Fruit fly (Drosophila melanogaster) whole organism, wandering third instar larva: ENCODE results near the gene CG32650.
A peak's percentile ranks its signal among the peaks of the same experiment; 100 is the strongest.

Source experiments
- Abd-B ChIP-seq: fragments of >200 bp; optimal IDR thresholded peaks from 2 replicates; lab custom pipeline; 2017; ENCODE audit warnings: missing biosample characterization, missing genetic modification characterization
- CG32264 ChIP-seq: fragments of 200-800 bp; sonication (Bioruptor generic); optimal IDR thresholded peaks from 2 replicates; lab custom pipeline; 2016; ENCODE audit warnings: missing biosample characterization, missing genetic modification characterization
- CG9705 ChIP-seq: fragments of 200-800 bp; sonication (Bioruptor generic); optimal IDR thresholded peaks from 2 replicates; lab custom pipeline; 2018; ENCODE audit warnings: missing biosample characterization, mild to moderate bottlenecking, missing genetic modification characterization
- CrebA ChIP-seq: fragments of 200-800 bp; sonication (Bioruptor generic); optimal IDR thresholded peaks from 2 replicates; lab custom pipeline; 2016; ENCODE audit warnings: missing biosample characterization, mild to moderate bottlenecking, missing genetic modification characterization, borderline replicate concordance
- Dif ChIP-seq: fragments of 200-275, 200-300 bp; sonication (Bioruptor generic); optimal IDR thresholded peaks from 2 replicates; lab custom pipeline; 2018; ENCODE audit warnings: missing biosample characterization, missing genetic modification characterization; ENCODE audit not compliant: partially characterized antibody
- GATAd ChIP-seq: sonication (Bioruptor generic); optimal IDR thresholded peaks from 2 replicates; lab custom pipeline; 2016; ENCODE audit warnings: missing biosample characterization, missing genetic modification characterization
- HLH106 ChIP-seq: fragments of 200-800 bp; optimal IDR thresholded peaks from 3 replicates; lab custom pipeline; 2019; ENCODE audit warnings: missing biosample characterization, mild to moderate bottlenecking, missing genetic modification characterization, moderate library complexity
- Hnf4 ChIP-seq: fragments of 200-800 bp; sonication (Bioruptor generic); optimal IDR thresholded peaks from 2 replicates; lab custom pipeline; 2016; ENCODE audit warnings: missing biosample characterization, mild to moderate bottlenecking, missing genetic modification characterization
- Hr78 ChIP-seq: fragments of >200 bp; optimal IDR thresholded peaks from 2 replicates; lab custom pipeline; 2017; ENCODE audit warnings: missing biosample characterization, missing genetic modification characterization
- Hr83 ChIP-seq: fragments of 200-300 bp; sonication (Bioruptor generic); optimal IDR thresholded peaks from 2 replicates; lab custom pipeline; 2016; ENCODE audit warnings: missing biosample characterization, mild to moderate bottlenecking, missing genetic modification characterization, moderate library complexity; ENCODE audit not compliant: poor library complexity, severe bottlenecking
- Jra ChIP-seq: sonication (Bioruptor generic); optimal IDR thresholded peaks from 2 replicates; lab custom pipeline; 2016; ENCODE audit warnings: missing biosample characterization, missing genetic modification characterization
- Mio ChIP-seq: sonication (Bioruptor generic); optimal IDR thresholded peaks from 2 replicates; lab custom pipeline; 2016; ENCODE audit warnings: missing biosample characterization, missing genetic modification characterization
- N ChIP-seq: fragments of >200 bp; optimal IDR thresholded peaks from 2 replicates; lab custom pipeline; 2018; ENCODE audit warnings: missing biosample characterization, missing external identifiers, missing genetic modification characterization
- OdsH ChIP-seq: fragments of 200-800 bp; sonication (Bioruptor generic); optimal IDR thresholded peaks from 2 replicates; lab custom pipeline; 2016; ENCODE audit warnings: missing biosample characterization, mild to moderate bottlenecking, missing genetic modification characterization
- Vsx2 ChIP-seq: fragments of 200-300, 225-300 bp; sonication (Bioruptor generic); optimal IDR thresholded peaks from 2 replicates; lab custom pipeline; 2018; ENCODE audit warnings: missing biosample characterization, missing genetic modification characterization; ENCODE audit not compliant: partially characterized antibody
- brk ChIP-seq: fragments of 200-800 bp; sonication (Bioruptor generic); optimal IDR thresholded peaks from 2 replicates; lab custom pipeline; 2016; ENCODE audit warnings: missing biosample characterization, mild to moderate bottlenecking, missing genetic modification characterization
- dl ChIP-seq, 2 experiments: fragments of 175-275, 200-275 bp in 1 of 2; fragments of 200-275 bp in 1 of 2; sonication (Bioruptor generic); optimal IDR thresholded peaks; lab custom pipeline; 2018; ENCODE audit warnings: mild to moderate bottlenecking in 2 of 2, missing biosample characterization in 2 of 2, missing genetic modification characterization in 2 of 2, moderate library complexity in 2 of 2; ENCODE audit not compliant: partially characterized antibody in 2 of 2, insufficient read depth in 1 of 2
- dmrt93B ChIP-seq: fragments of 200-800 bp; sonication (Bioruptor generic); optimal IDR thresholded peaks from 2 replicates; lab custom pipeline; 2018; ENCODE audit warnings: missing biosample characterization, mild to moderate bottlenecking, missing genetic modification characterization
- dsf ChIP-seq: sonication (Bioruptor generic); optimal IDR thresholded peaks from 2 replicates; lab custom pipeline; 2016; ENCODE audit warnings: missing biosample characterization, missing genetic modification characterization, borderline replicate concordance
- ey ChIP-seq: fragments of 200-800 bp; sonication (Bioruptor generic); optimal IDR thresholded peaks from 2 replicates; lab custom pipeline; 2016; ENCODE audit warnings: missing biosample characterization, missing genetic modification characterization
- fru ChIP-seq: fragments of 200-800 bp; sonication (Bioruptor generic); optimal IDR thresholded peaks from 3 replicates; lab custom pipeline; 2016; ENCODE audit warnings: missing biosample characterization, mild to moderate bottlenecking, missing genetic modification characterization
- psq ChIP-seq: fragments of 200-800 bp; sonication (Bioruptor generic); optimal IDR thresholded peaks from 3 replicates; lab custom pipeline; 2017; ENCODE audit warnings: missing biosample characterization, mild to moderate bottlenecking, missing genetic modification characterization, moderate library complexity
- sage ChIP-seq: fragments of 200-800 bp; sonication (Bioruptor generic); optimal IDR thresholded peaks from 2 replicates; lab custom pipeline; 2016; ENCODE audit warnings: missing biosample characterization, mild to moderate bottlenecking, missing genetic modification characterization
- usp ChIP-seq: fragments of >200 bp; optimal IDR thresholded peaks from 2 replicates; lab custom pipeline; 2017; ENCODE audit warnings: missing biosample characterization, missing genetic modification characterization
- woc ChIP-seq: sonication (Bioruptor generic); optimal IDR thresholded peaks from 2 replicates; lab custom pipeline; 2016; ENCODE audit warnings: missing biosample characterization, mild to moderate bottlenecking, missing genetic modification characterization

CG32650 gene

dm6 chrX:12869850-12870249, 28.6 kb downstream of the CG32650 start:
- TF ChIP-seq HLH106 (tag; lab: Kevin White, UChicago) (peak; percentile 4), fru (GFP tag; lab: Kevin White, UChicago) (no peak)

dm6 chrX:12868605-12869004, 29.9 kb downstream of the CG32650 start:
- TF ChIP-seq Hr83 (GFP tag; lab: Kevin White, UChicago), result no peak
- TF ChIP-seq Dif (GFP tag; lab: Kevin White, UChicago), result no peak
- TF ChIP-seq fru (GFP tag; lab: Kevin White, UChicago), result no peak
- TF ChIP-seq dl (GFP tag; optimal IDR thresholded peaks at IDR 0.05; lab: Kevin White, UChicago; ENCODE audit: insufficient read depth in 1 of 2, partially characterized antibody in 2 of 2), result no peak
- no peak for TF ChIP-seq brk
- no peak for TF ChIP-seq ey (GFP tag; lab: Kevin White, UChicago)
- TF ChIP-seq dmrt93B (GFP tag; lab: Kevin White, UChicago), result no peak
- TF ChIP-seq Abd-B (GFP tag; lab: Kevin White, UChicago), result no peak
- no peak for TF ChIP-seq woc
- TF ChIP-seq Vsx2, result no peak
- no peak for TF ChIP-seq dsf (GFP tag; lab: Kevin White, UChicago)
- TF ChIP-seq N (GFP tag; lab: Kevin White, UChicago), result no peak
- TF ChIP-seq Jra (GFP tag; lab: Kevin White, UChicago), result no peak
- no peak for TF ChIP-seq Mio
- no peak for TF ChIP-seq usp (GFP tag; lab: Kevin White, UChicago)
- no peak for TF ChIP-seq GATAd
- TF ChIP-seq CrebA (GFP tag; lab: Kevin White, UChicago), result no peak

dm6 chrX:12857622-12858021, 40.8 kb downstream of the CG32650 start, which contains the start of gene CG4661:
TSS of gene CG4661 (minus strand) at chrX:12857722.
- TF ChIP-seq Hr83 (GFP tag; lab: Kevin White, UChicago) (no peak), Vsx2 (no peak), OdsH (GFP tag; lab: Kevin White, UChicago) (no peak), psq (GFP tag; lab: Kevin White, UChicago) (no peak), HLH106 (tag; lab: Kevin White, UChicago) (no peak), dl (GFP tag; optimal IDR thresholded peaks at IDR 0.05; lab: Kevin White, UChicago; ENCODE audit: insufficient read depth in 1 of 2, partially characterized antibody in 2 of 2) (no peak), Hnf4 (no peak), sage (GFP tag; lab: Kevin White, UChicago) (no peak), CG9705 (GFP tag; lab: Kevin White, UChicago) (no peak), dsf (GFP tag; lab: Kevin White, UChicago) (no peak), ey (GFP tag; lab: Kevin White, UChicago) (no peak), CG32264 (GFP tag; lab: Kevin White, UChicago) (no peak), Dif (GFP tag; lab: Kevin White, UChicago) (no peak), fru (GFP tag; lab: Kevin White, UChicago) (no peak), Hr78 (GFP tag; lab: Kevin White, UChicago) (no peak)
